Worm (Caenorhabditis elegans): ENCODE measurements around the gene T27E4.1.

The T27E4.1 gene

DNA sequence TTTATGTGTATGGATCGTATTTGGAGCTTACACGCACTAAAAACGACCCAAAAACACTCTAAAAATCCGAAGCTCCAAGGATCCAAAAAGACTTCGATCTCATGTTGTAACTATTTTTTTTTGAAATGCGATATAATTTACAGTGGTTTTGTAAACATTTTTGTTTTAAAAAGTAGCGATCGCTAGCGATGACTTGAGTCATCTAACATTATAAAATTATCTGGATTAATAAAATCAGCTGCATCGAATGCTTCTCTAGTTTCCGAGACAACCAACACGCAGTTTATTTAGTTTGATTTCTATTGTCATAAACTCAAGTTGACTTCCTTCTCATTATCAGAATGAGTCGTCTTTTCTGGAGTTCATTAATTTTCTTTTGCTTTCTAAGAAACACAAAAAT lies 39.9 kb downstream of the T27E4.1 start, which contains the start of gene F21C10.1:
Gene F21C10.1, plus strand, starts transcription at position 301 of the 400 bp plus-strand sequence.
- no peak for TF ChIP-seq Y53G8AR.9 (GFP tag; conservative IDR thresholded peaks at IDR 0.05)
- TF ChIP-seq mxl-1 (tag; optimal IDR thresholded peaks at IDR 0.05) = no peak
- TF ChIP-seq mel-28 (tag; optimal IDR thresholded peaks at IDR 0.05; ENCODE audit: borderline replicate concordance) = no peak
- TF ChIP-seq sptf-2 (GFP tag; optimal IDR thresholded peaks at IDR 0.05) = no peak
- no peak for TF ChIP-seq aptf-2 (GFP tag; conservative IDR thresholded peaks at IDR 0.05)
- TF ChIP-seq ztf-26 (tag; optimal IDR thresholded peaks at IDR 0.05) = no peak
- no peak for TF ChIP-seq D2030.7 (GFP tag; IDR thresholded peaks at IDR 0.05)
- no peak for TF ChIP-seq pbrm-1 (GFP tag; IDR thresholded peaks at IDR 0.05)

ce11 chrV:9133950-9134349 lies 41.8 kb downstream of the T27E4.1 start, which contains the start of gene B0222.1:
B0222.1 (plus strand) TSS chrV:9134255.
- TF ChIP-seq rcor-1 (GFP tag; IDR thresholded peaks at IDR 0.05) = no peak
- no peak for TF ChIP-seq ccch-3 (GFP tag; optimal IDR thresholded peaks at IDR 0.05)
- TF ChIP-seq snpc-4 (GFP tag; optimal IDR thresholded peaks at IDR 0.05) = no peak
- no peak for TF ChIP-seq snpc-4 (tag; optimal IDR thresholded peaks at IDR 0.05)
- TF ChIP-seq pha-4 (tag; optimal IDR thresholded peaks at IDR 0.05) = no peak
- TF ChIP-seq egl-44 (GFP tag; IDR thresholded peaks at IDR 0.05) = no peak
- no peak for TF ChIP-seq lin-35 (GFP tag; optimal IDR thresholded peaks at IDR 0.05)
- TF ChIP-seq ekl-4 (GFP tag; IDR thresholded peaks at IDR 0.05) = no peak
- no peak for TF ChIP-seq bed-2 (GFP tag; IDR thresholded peaks at IDR 0.05)
- TF ChIP-seq ZK185.1 (tag; optimal IDR thresholded peaks at IDR 0.05; ENCODE audit: poor library complexity, severe bottlenecking) = no peak
- no peak for TF ChIP-seq nfya-2 (GFP tag; IDR thresholded peaks at IDR 0.05)

DNA sequence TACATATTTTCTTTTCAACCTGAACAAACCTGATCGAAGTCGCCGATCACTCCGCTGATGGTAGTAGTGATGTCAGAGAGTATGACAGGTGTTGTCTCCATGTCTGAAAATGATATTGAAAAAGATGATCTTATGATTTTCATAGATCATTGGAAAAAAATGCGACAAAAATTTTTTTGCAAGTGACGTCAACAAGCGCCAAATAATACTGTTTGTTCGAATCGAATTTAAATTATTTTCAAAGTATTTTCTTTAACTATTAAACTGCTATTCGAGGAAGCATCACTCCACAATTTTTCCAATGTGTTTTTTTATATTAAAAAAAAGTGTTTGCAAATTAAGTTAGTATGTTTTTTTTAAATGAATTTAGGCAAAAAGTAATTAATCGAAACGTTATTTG lies 45.5 kb downstream of the T27E4.1 start, which contains the start of gene pitr-2:
Gene pitr-2, minus strand, starts transcription at position 101 of the 400 bp plus-strand sequence.
- TF ChIP-seq nhr-27 (tag; optimal IDR thresholded peaks at IDR 0.05) = no peak
- no peak for TF ChIP-seq chd-7 (tag; optimal IDR thresholded peaks at IDR 0.05)
- TF ChIP-seq xnd-1 (tag; optimal IDR thresholded peaks at IDR 0.05) = no peak
- no peak for TF ChIP-seq nfya-1 (tag; optimal IDR thresholded peaks at IDR 0.05; ENCODE audit: borderline replicate concordance, insufficient read depth)
- no peak for TF ChIP-seq T07F8.4 (tag; optimal IDR thresholded peaks at IDR 0.05)
- TF ChIP-seq ceh-58 (GFP tag; IDR thresholded peaks at IDR 0.05) = no peak
- TF ChIP-seq ztf-28 (GFP tag; IDR thresholded peaks at IDR 0.05) = no peak
- TF ChIP-seq F57A8.1 (GFP tag; optimal IDR thresholded peaks at IDR 0.05) = no peak
- TF ChIP-seq Y79H2A.3 (GFP tag; conservative IDR thresholded peaks at IDR 0.05) = no peak
- TF ChIP-seq pbrm-1 (GFP tag; IDR thresholded peaks at IDR 0.05) = no peak
- TF ChIP-seq madf-8 (GFP tag; conservative IDR thresholded peaks at IDR 0.05) = no peak
- TF ChIP-seq hmg-1.2 (GFP tag; IDR thresholded peaks at IDR 0.05) = no peak
- TF ChIP-seq madf-3 (GFP tag; IDR thresholded peaks at IDR 0.05) = no peak
- no peak for TF ChIP-seq hmg-20 (GFP tag; IDR thresholded peaks at IDR 0.05)
- no peak for TF ChIP-seq ets-4 (GFP tag; optimal IDR thresholded peaks at IDR 0.05)
- no peak for TF ChIP-seq ceh-40 (GFP tag; IDR thresholded peaks at IDR 0.05)
- no peak for TF ChIP-seq die-1 (tag; optimal IDR thresholded peaks at IDR 0.05)
- no peak for TF ChIP-seq let-607 (tag; optimal IDR thresholded peaks at IDR 0.05)
- no peak for TF ChIP-seq hrde-1 (tag; optimal IDR thresholded peaks at IDR 0.05; ENCODE audit: borderline replicate concordance)

Data from whole organism, young adult.